2 worm cellular contexts compared by ENCODE assay signal in genomic region chrIII:11660736-11661135, ce11.
TF ChIP-seq lines count a peak whose summit lies in the region.

No protein-coding gene starts in this region.

TF ChIP-seq in whole organism, L1 larva, 84 proteins besides CTCF, POLR2A, EP300 and RAD21 (continued from another document):
- TF ChIP-seq dsc-1 (tag; optimal IDR thresholded peaks at IDR 0.05; lab: Kevin White, UChicago) = peak; percentile 17
- peak; percentile 72 for TF ChIP-seq lin-14 (GFP tag; optimal IDR thresholded peaks at IDR 0.05; lab: Kevin White, UChicago)
- no peak for TF ChIP-seq snpc-4 (tag; optimal IDR thresholded peaks at IDR 0.05; lab: Kevin White, UChicago)
- TF ChIP-seq aha-1 (tag; optimal IDR thresholded peaks at IDR 0.05; lab: Kevin White, UChicago) = no peak
- TF ChIP-seq snu-23 (GFP tag; optimal IDR thresholded peaks at IDR 0.05; lab: Kevin White, UChicago) = peak; percentile 26
- peak in 1 of 2 experiments; percentile 2 for TF ChIP-seq efl-1 (optimal IDR thresholded peaks at IDR 0.05; lab: Kevin White, UChicago)
- TF ChIP-seq efl-1 (GFP tag; optimal IDR thresholded peaks at IDR 0.05 in 1 of 2; lab: Kevin White, UChicago) = no peak
- peak; percentile 22 for TF ChIP-seq mep-1 (tag; optimal IDR thresholded peaks at IDR 0.05; lab: Kevin White, UChicago)
- TF ChIP-seq nhr-77 (tag; optimal IDR thresholded peaks at IDR 0.05; lab: Kevin White, UChicago) = peak; percentile 29
- TF ChIP-seq nhr-11 (tag; optimal IDR thresholded peaks at IDR 0.05; lab: Kevin White, UChicago) = no peak
- no peak for TF ChIP-seq swsn-7 (tag; optimal IDR thresholded peaks at IDR 0.05; lab: Kevin White, UChicago)
- TF ChIP-seq hlh-17 (GFP tag; optimal IDR thresholded peaks at IDR 0.05; lab: Kevin White, UChicago; ENCODE audit: borderline replicate concordance) = no peak
- TF ChIP-seq nhr-20 (tag; optimal IDR thresholded peaks at IDR 0.05; lab: Kevin White, UChicago) = no peak
- TF ChIP-seq unc-86 (tag; optimal IDR thresholded peaks at IDR 0.05; lab: Kevin White, UChicago) = no peak
- TF ChIP-seq fkh-10 (GFP tag; optimal IDR thresholded peaks at IDR 0.05; lab: Kevin White, UChicago) = peak; percentile 20
- no peak for TF ChIP-seq pax-3 (tag; optimal IDR thresholded peaks at IDR 0.05; lab: Kevin White, UChicago)
- TF ChIP-seq nhr-237 (tag; optimal IDR thresholded peaks at IDR 0.05; lab: Kevin White, UChicago) = no peak

TF ChIP-seq in whole organism, L2 larva, 48 proteins besides CTCF, POLR2A, EP300 and RAD21 (continued from another document):
- TF ChIP-seq elt-1 (tag; optimal IDR thresholded peaks at IDR 0.05; lab: Kevin White, UChicago) (no peak), lin-39 (tag; optimal IDR thresholded peaks at IDR 0.05; lab: Kevin White, UChicago) (no peak), fos-1 (tag; optimal IDR thresholded peaks at IDR 0.05; lab: Kevin White, UChicago) (no peak), nhr-25 (tag; optimal IDR thresholded peaks at IDR 0.05; lab: Kevin White, UChicago) (no peak), mbf-1 (tag; optimal IDR thresholded peaks at IDR 0.05; lab: Kevin White, UChicago) (no peak), ztf-4 (tag; optimal IDR thresholded peaks at IDR 0.05; lab: Kevin White, UChicago) (no peak), nhr-21 (tag; optimal IDR thresholded peaks at IDR 0.05; lab: Kevin White, UChicago) (no peak), ztf-11 (tag; optimal IDR thresholded peaks at IDR 0.05; lab: Kevin White, UChicago) (no peak), snpc-4 (tag; optimal IDR thresholded peaks at IDR 0.05; lab: Kevin White, UChicago) (no peak), C34F6.9 (tag; optimal IDR thresholded peaks at IDR 0.05; lab: Kevin White, UChicago) (peak; percentile 32), nhr-129 (tag; optimal IDR thresholded peaks at IDR 0.05; lab: Kevin White, UChicago) (peak; percentile 73), ZK546.5 (tag; optimal IDR thresholded peaks at IDR 0.05; lab: Kevin White, UChicago) (no peak), nhr-12 (tag; optimal IDR thresholded peaks at IDR 0.05; lab: Kevin White, UChicago) (no peak), F13H6.1 (tag; optimal IDR thresholded peaks at IDR 0.05; lab: Kevin White, UChicago) (no peak), lin-11 (tag; optimal IDR thresholded peaks at IDR 0.05; lab: Kevin White, UChicago) (no peak)
